Fruit fly (Drosophila melanogaster) ovary, adult (tissue): ENCODE results near the gene Obp19d.
"Not testable (repeated sequence)": the region's sequence is repeated elsewhere in the genome, so short reads cannot be mapped to it uniquely, and the experiment has no call there.

Source experiments
- CG17801 ChIP-seq: fragments of 200-800 bp; optimal IDR thresholded peaks from 2 replicates; lab custom pipeline; 2019; ENCODE audit warnings: missing biosample characterization, mild to moderate bottlenecking, missing genetic modification characterization, moderate library complexity; ENCODE audit not compliant: partially characterized antibody

The Obp19d gene

dm6 chrX:20426818-20427217 is 7.4 kb downstream of the Obp19d start, which contains the start of gene CG15456:
CG15456 (minus strand) TSS chrX:20427042.
- TF ChIP-seq CG17801 (GFP tag; lab: Kevin White, UChicago), result no peak

dm6 chrX:20429482-20430204 is 10.2 kb downstream of the Obp19d start, which contains the start of the genes CG11710 and mal:
CG11710 (minus strand) TSS chrX:20429673.
mal (plus strand) TSS chrX:20429675.
- peak; percentile 92 for TF ChIP-seq CG17801 (GFP tag; lab: Kevin White, UChicago)

- no peak for TF ChIP-seq CG17801 (GFP tag; lab: Kevin White, UChicago)
Measured at dm6 chrX:20433345-20434332, 14.2 kb downstream of the Obp19d start, which contains the start of gene CG1695. CG1695 (plus strand) TSS chrX:20433950.

- no peak for TF ChIP-seq CG17801 (GFP tag; lab: Kevin White, UChicago)
Measured at dm6 chrX:20434534-20434933, 15.1 kb downstream of the Obp19d start.

dm6 chrX:20436866-20437265 is 17.5 kb downstream of the Obp19d start:
- TF ChIP-seq CG17801 (GFP tag; lab: Kevin White, UChicago), result no peak

- TF ChIP-seq CG17801 (GFP tag; lab: Kevin White, UChicago), result not testable (repeated sequence)
Measured at dm6 chrX:20446071-20446470, 26.7 kb downstream of the Obp19d start, which contains the start of gene CG42578. CG42578 (plus strand) TSS chrX:20446371.

dm6 chrX:20447865-20448584 is 28.6 kb downstream of the Obp19d start:
- no peak for TF ChIP-seq CG17801 (GFP tag; lab: Kevin White, UChicago)

dm6 chrX:20448828-20449427 is 29.5 kb downstream of the Obp19d start, which contains the start of gene tbc:
tbc (plus strand) TSS chrX:20449331.
- TF ChIP-seq CG17801 (GFP tag; lab: Kevin White, UChicago), result no peak

- TF ChIP-seq CG17801 (GFP tag; lab: Kevin White, UChicago), result peak; percentile 55
Measured at dm6 chrX:20466382-20466928, 47.0 kb downstream of the Obp19d start.

- TF ChIP-seq CG17801 (GFP tag; lab: Kevin White, UChicago), result no peak
Measured at dm6 chrX:20467155-20467554, 47.7 kb downstream of the Obp19d start, which contains the start of gene GstT3. GstT3 (plus strand) TSS chrX:20467455.

- peak; percentile 60 for TF ChIP-seq CG17801 (GFP tag; lab: Kevin White, UChicago)
Measured at dm6 chrX:20468192-20468591, 48.8 kb downstream of the Obp19d start.
